Worm (Caenorhabditis elegans) whole organism, L2 larva: Measurements from ENCODE around the gene attf-2.

Experiments used
- C34F6.9 ChIP-seq: fragments of 150-350 bp; optimal IDR thresholded peaks from 2 replicates; lab custom pipeline; 2014; ENCODE audit warnings: missing biosample characterization, missing genetic modification characterization
- R02D3.7 ChIP-seq: fragments of 150-350 bp; optimal IDR thresholded peaks from 2 replicates; lab custom pipeline; 2014; ENCODE audit warnings: missing biosample characterization, missing genetic modification characterization
- alr-1 ChIP-seq: fragments of 150-350 bp; optimal IDR thresholded peaks from 2 replicates; lab custom pipeline; 2014; ENCODE audit warnings: missing biosample characterization, missing genetic modification characterization
- aly-2 ChIP-seq: fragments of 150-350 bp; optimal IDR thresholded peaks from 2 replicates; lab custom pipeline; 2014; ENCODE audit warnings: missing biosample characterization, missing genetic modification characterization
- blmp-1 ChIP-seq: sonication (generic microtip); optimal IDR thresholded peaks from 2 replicates; lab custom pipeline; 2017; ENCODE audit warnings: missing genetic modification characterization, mild to moderate bottlenecking, missing compliant biosample characterization, antibody characterized with exemption, moderate library complexity; ENCODE audit not compliant: insufficient read depth
- ceh-16 ChIP-seq: fragments of 150-350 bp; optimal IDR thresholded peaks from 2 replicates; lab custom pipeline; 2014; ENCODE audit warnings: missing biosample characterization, missing genetic modification characterization
- crh-2 ChIP-seq: sonication (generic microtip); optimal IDR thresholded peaks from 2 replicates; lab custom pipeline; 2017; ENCODE audit warnings: missing biosample characterization, missing genetic modification characterization
- elt-1 ChIP-seq: fragments of 150-350 bp; optimal IDR thresholded peaks from 2 replicates; lab custom pipeline; 2014; ENCODE audit warnings: missing biosample characterization, missing genetic modification characterization
- elt-3 ChIP-seq: sonication (generic microtip); optimal IDR thresholded peaks from 2 replicates; lab custom pipeline; 2017; ENCODE audit warnings: missing biosample characterization, missing genetic modification characterization
- fos-1 ChIP-seq: fragments of 150-350 bp; optimal IDR thresholded peaks from 2 replicates; lab custom pipeline; 2014; ENCODE audit warnings: missing biosample characterization, missing genetic modification characterization
- gmeb-1 ChIP-seq: fragments of 150-350 bp; optimal IDR thresholded peaks from 2 replicates; lab custom pipeline; 2014; ENCODE audit warnings: missing biosample characterization, missing genetic modification characterization
- lin-11 ChIP-seq: fragments of 150-350 bp; sonication (generic microtip); optimal IDR thresholded peaks from 2 replicates; lab custom pipeline; 2014; ENCODE audit warnings: missing biosample characterization, missing genetic modification characterization, inconsistent platforms, mixed read lengths
- lin-13 ChIP-seq: fragments of 150-350 bp; optimal IDR thresholded peaks from 2 replicates; lab custom pipeline; 2014; ENCODE audit warnings: missing biosample characterization, missing genetic modification reagents, missing genetic modification characterization
- lsy-2 ChIP-seq, 2 experiments: fragments of 150-350 bp in 1 of 2; sonication (generic microtip) in 1 of 2; optimal IDR thresholded peaks; 2 replicates each; lab custom pipeline; 2014 to 2017; ENCODE audit warnings: missing biosample characterization in 2 of 2, missing genetic modification characterization in 2 of 2
- mab-5 ChIP-seq: fragments of 150-350 bp; optimal IDR thresholded peaks from 2 replicates; lab custom pipeline; 2014; ENCODE audit warnings: missing biosample characterization, missing genetic modification characterization
- mbf-1 ChIP-seq: sonication (generic microtip); optimal IDR thresholded peaks from 2 replicates; lab custom pipeline; 2017; ENCODE audit warnings: missing biosample characterization, missing genetic modification characterization
- mdl-1 ChIP-seq, 2 experiments: fragments of 150-350 bp in 1 of 2; sonication (generic microtip) in 1 of 2; optimal IDR thresholded peaks; 2 replicates each; lab custom pipeline; 2017; ENCODE audit warnings: missing biosample characterization in 2 of 2, missing genetic modification characterization in 2 of 2
- nhr-10 ChIP-seq: sonication (generic microtip); optimal IDR thresholded peaks from 2 replicates; lab custom pipeline; 2017; ENCODE audit warnings: missing biosample characterization, missing genetic modification characterization
- nhr-11 ChIP-seq: fragments of 150-350 bp; optimal IDR thresholded peaks from 2 replicates; lab custom pipeline; 2014; ENCODE audit warnings: missing biosample characterization, missing genetic modification characterization
- nhr-12 ChIP-seq: fragments of 150-350 bp; optimal IDR thresholded peaks from 2 replicates; lab custom pipeline; 2014; ENCODE audit warnings: missing biosample characterization, missing genetic modification characterization
- nhr-129 ChIP-seq: fragments of 150-350 bp; optimal IDR thresholded peaks from 2 replicates; lab custom pipeline; 2014; ENCODE audit warnings: missing biosample characterization, missing genetic modification characterization
- nhr-21 ChIP-seq: fragments of 150-350 bp; optimal IDR thresholded peaks from 2 replicates; lab custom pipeline; 2014; ENCODE audit warnings: missing biosample characterization, missing genetic modification characterization
- nhr-23 ChIP-seq: fragments of 150-350 bp; optimal IDR thresholded peaks from 2 replicates; lab custom pipeline; 2014; ENCODE audit warnings: missing biosample characterization, missing genetic modification reagents, missing genetic modification characterization
- nhr-237 ChIP-seq: fragments of 150-350 bp; optimal IDR thresholded peaks from 2 replicates; lab custom pipeline; 2014; ENCODE audit warnings: missing biosample characterization, missing genetic modification characterization
- nhr-25 ChIP-seq: fragments of 150-350 bp; sonication (generic microtip); optimal IDR thresholded peaks from 3 replicates; lab custom pipeline; 2014; ENCODE audit warnings: missing biosample characterization, missing genetic modification characterization
- nhr-6 ChIP-seq: fragments of 150-350 bp; optimal IDR thresholded peaks from 2 replicates; lab custom pipeline; 2014; ENCODE audit warnings: missing biosample characterization, missing genetic modification characterization
- peb-1 ChIP-seq: fragments of 150-350 bp; optimal IDR thresholded peaks from 2 replicates; lab custom pipeline; 2014; ENCODE audit warnings: missing biosample characterization, missing genetic modification characterization
- sem-4 ChIP-seq: fragments of 150-350 bp; optimal IDR thresholded peaks from 2 replicates; lab custom pipeline; 2014; ENCODE audit warnings: missing biosample characterization, missing genetic modification reagents, missing genetic modification characterization
- skn-1 ChIP-seq: sonication (generic microtip); optimal IDR thresholded peaks from 2 replicates; lab custom pipeline; 2017; ENCODE audit warnings: missing biosample characterization, missing genetic modification characterization
- sma-3 ChIP-seq: sonication (generic microtip); optimal IDR thresholded peaks from 2 replicates; lab custom pipeline; 2016; ENCODE audit warnings: missing genetic modification reagents, missing genetic modification characterization, missing compliant biosample characterization
- sma-9 ChIP-seq, 2 experiments: fragments of 150-350 bp in 1 of 2; sonication (generic microtip) in 1 of 2; optimal IDR thresholded peaks; 2 replicates each; lab custom pipeline; 2014 to 2016; ENCODE audit warnings: missing genetic modification characterization in 2 of 2, mild to moderate bottlenecking in 1 of 2, missing biosample characterization in 1 of 2, missing compliant biosample characterization in 1 of 2, missing genetic modification reagents in 1 of 2, moderate library complexity in 1 of 2
- snpc-4 ChIP-seq: fragments of 150-350 bp; optimal IDR thresholded peaks from 2 replicates; lab custom pipeline; 2014; ENCODE audit warnings: missing biosample characterization, missing genetic modification characterization
- unc-39 ChIP-seq: fragments of 150-350 bp; optimal IDR thresholded peaks from 2 replicates; lab custom pipeline; 2014; ENCODE audit warnings: missing biosample characterization, missing genetic modification characterization
- unc-55 ChIP-seq: fragments of 150-350 bp; sonication (generic microtip); optimal IDR thresholded peaks from 3 replicates; lab custom pipeline; 2014; ENCODE audit warnings: missing biosample characterization, missing genetic modification reagents, missing genetic modification characterization
- unc-62 ChIP-seq: fragments of 150-350 bp; optimal IDR thresholded peaks from 2 replicates; lab custom pipeline; 2014; ENCODE audit warnings: missing biosample characterization, missing genetic modification reagents, missing genetic modification characterization
- zag-1 ChIP-seq: fragments of 150-350 bp; optimal IDR thresholded peaks from 2 replicates; lab custom pipeline; 2014; ENCODE audit warnings: missing biosample characterization, missing genetic modification characterization
- ztf-1 ChIP-seq: fragments of 200-800 bp; sonication (Bioruptor generic); conservative IDR thresholded peaks from 2 replicates; pipeline ENCODE4 v1.3.6; 2022; ENCODE audit warnings: missing genetic modification characterization, missing compliant biosample characterization
- ztf-11 ChIP-seq: sonication (generic microtip); optimal IDR thresholded peaks from 2 replicates; lab custom pipeline; 2017; ENCODE audit warnings: missing biosample characterization, missing genetic modification characterization
- ztf-4 ChIP-seq: fragments of 150-350 bp; optimal IDR thresholded peaks from 2 replicates; lab custom pipeline; 2014; ENCODE audit warnings: missing biosample characterization, missing genetic modification characterization

Gene attf-2

ce11 chrV:7220973-7221519 is 25.1 kb upstream of the attf-2 start, which contains the start of the genes C13F10.8, C13F10.6 and kxd-1:
C13F10.8 (minus strand) TSS chrV:7221023.
C13F10.6 (minus strand) TSS chrV:7221039.
kxd-1 (plus strand) TSS chrV:7221469.
- TF ChIP-seq skn-1 (tag; lab: Kevin White, UChicago) (no peak), unc-55 (peak; percentile 19), nhr-11 (no peak), lsy-2 (tag; optimal IDR thresholded peaks at IDR 0.05; lab: Kevin White, UChicago) (peak in 1 of 2 experiments; percentile 19), fos-1 (tag; lab: Kevin White, UChicago) (peak; percentile 5)

- TF ChIP-seq ceh-16 (no peak), skn-1 (tag; lab: Kevin White, UChicago) (no peak), ztf-11 (tag; lab: Kevin White, UChicago) (no peak), crh-2 (no peak), nhr-23 (tag; lab: Kevin White, UChicago) (no peak), mab-5 (no peak), lin-11 (tag; lab: Kevin White, UChicago) (no peak), nhr-10 (tag; lab: Kevin White, UChicago) (no peak), nhr-11 (no peak), sma-9 (GFP tag; optimal IDR thresholded peaks at IDR 0.05; lab: Kevin White, UChicago) (no peak), sma-9 (tag; optimal IDR thresholded peaks at IDR 0.05; lab: Kevin White, UChicago) (no peak), C34F6.9 (tag; lab: Kevin White, UChicago) (no peak), nhr-25 (tag; lab: Kevin White, UChicago) (no peak), peb-1 (no peak), nhr-129 (tag; lab: Kevin White, UChicago) (no peak), sma-3 (no peak), unc-55 (no peak), R02D3.7 (tag; lab: Kevin White, UChicago) (no peak)
These were observed 23.1 kb upstream of the attf-2 start, which contains the start of gene C13F10.5 for ce11 chrV:7218988-7219387. C13F10.5 (minus strand) TSS chrV:7219088.

- TF ChIP-seq nhr-237 (tag; lab: Kevin White, UChicago) (no peak), snpc-4 (tag; lab: Kevin White, UChicago) (no peak), lsy-2 (tag; optimal IDR thresholded peaks at IDR 0.05; lab: Kevin White, UChicago) (peak in 1 of 2 experiments; percentile 3), nhr-6 (tag; lab: Kevin White, UChicago) (no peak), unc-39 (tag; lab: Kevin White, UChicago) (no peak), mab-5 (no peak), ztf-1 (GFP tag; lab: Robert Waterston, UW) (no peak), ztf-4 (tag; lab: Kevin White, UChicago) (no peak), mbf-1 (tag; lab: Kevin White, UChicago) (no peak), lin-13 (GFP tag; lab: Kevin White, UChicago) (no peak), unc-55 (peak; percentile 47), C34F6.9 (tag; lab: Kevin White, UChicago) (peak; percentile 12)
These were observed 20.1 kb upstream of the attf-2 start for ce11 chrV:7216016-7216415.

- TF ChIP-seq skn-1 (tag; lab: Kevin White, UChicago): no peak
- TF ChIP-seq R02D3.7 (tag; lab: Kevin White, UChicago): no peak
- no peak for TF ChIP-seq elt-1 (tag; lab: Kevin White, UChicago)
- no peak for TF ChIP-seq nhr-6 (tag; lab: Kevin White, UChicago)
- no peak for TF ChIP-seq nhr-12 (tag; lab: Kevin White, UChicago)
- no peak for TF ChIP-seq nhr-10 (tag; lab: Kevin White, UChicago)
- no peak for TF ChIP-seq lin-11 (tag; lab: Kevin White, UChicago)
- no peak for TF ChIP-seq lin-13 (GFP tag; lab: Kevin White, UChicago)
- no peak for TF ChIP-seq ztf-4 (tag; lab: Kevin White, UChicago)
- TF ChIP-seq sem-4 (tag; lab: Kevin White, UChicago): no peak
- no peak for TF ChIP-seq ztf-1 (GFP tag; lab: Robert Waterston, UW)
- no peak for TF ChIP-seq aly-2 (tag; lab: Kevin White, UChicago)
- no peak for TF ChIP-seq fos-1 (tag; lab: Kevin White, UChicago)
- TF ChIP-seq, all 48 proteins: peak for 0
These were observed 18.9 kb upstream of the attf-2 start, which contains the start of gene soap-1 for ce11 chrV:7214802-7215201. soap-1 (minus strand) TSS chrV:7214902.

- no peak for TF ChIP-seq nhr-10 (tag; lab: Kevin White, UChicago)
- no peak for TF ChIP-seq C34F6.9 (tag; lab: Kevin White, UChicago)
- TF ChIP-seq nhr-21 (tag; lab: Kevin White, UChicago): no peak
- no peak for TF ChIP-seq R02D3.7 (tag; lab: Kevin White, UChicago)
- no peak for TF ChIP-seq unc-55
- TF ChIP-seq ztf-4 (tag; lab: Kevin White, UChicago): no peak
- no peak for TF ChIP-seq nhr-11
- no peak for TF ChIP-seq zag-1 (tag; lab: Kevin White, UChicago)
- no peak for TF ChIP-seq mdl-1 (tag; optimal IDR thresholded peaks at IDR 0.05; lab: Kevin White, UChicago)
- no peak for TF ChIP-seq alr-1 (tag; lab: Kevin White, UChicago)
- TF ChIP-seq elt-3 (tag; lab: Kevin White, UChicago): no peak
- TF ChIP-seq ztf-1 (GFP tag; lab: Robert Waterston, UW): no peak
- TF ChIP-seq sma-9 (GFP tag; optimal IDR thresholded peaks at IDR 0.05; lab: Kevin White, UChicago): no peak
- no peak for TF ChIP-seq sma-9 (tag; optimal IDR thresholded peaks at IDR 0.05; lab: Kevin White, UChicago)
- TF ChIP-seq unc-62: no peak
- TF ChIP-seq unc-39 (tag; lab: Kevin White, UChicago): no peak
- no peak for TF ChIP-seq gmeb-1 (tag; lab: Kevin White, UChicago)
- no peak for TF ChIP-seq blmp-1
These were observed 13.1 kb upstream of the attf-2 start for ce11 chrV:7209001-7209400.
